Worm (Caenorhabditis elegans) whole organism, L2 larva: Measurements from ENCODE around the gene cut-6.

Experiments
- C34F6.9 ChIP-seq: fragments of 150-350 bp; optimal IDR thresholded peaks from 2 replicates; lab custom pipeline; 2014; ENCODE audit warnings: missing biosample characterization, missing genetic modification characterization
- F13H6.1 ChIP-seq: sonication (generic microtip); optimal IDR thresholded peaks from 2 replicates; lab custom pipeline; 2016; ENCODE audit warnings: missing genetic modification characterization, missing compliant biosample characterization
- R02D3.7 ChIP-seq: fragments of 150-350 bp; optimal IDR thresholded peaks from 2 replicates; lab custom pipeline; 2014; ENCODE audit warnings: missing biosample characterization, missing genetic modification characterization
- Y55F3AM.14 ChIP-seq: fragments of 200-800 bp; sonication (Bioruptor generic); optimal IDR thresholded peaks from 2 replicates; lab custom pipeline; 2018; ENCODE audit warnings: mild to moderate bottlenecking, missing genetic modification characterization, missing compliant biosample characterization
- ZK546.5 ChIP-seq: sonication (generic microtip); optimal IDR thresholded peaks from 2 replicates; lab custom pipeline; 2017; ENCODE audit warnings: missing biosample characterization, missing genetic modification characterization
- alr-1 ChIP-seq: fragments of 150-350 bp; optimal IDR thresholded peaks from 2 replicates; lab custom pipeline; 2014; ENCODE audit warnings: missing biosample characterization, missing genetic modification characterization
- aly-2 ChIP-seq: fragments of 150-350 bp; optimal IDR thresholded peaks from 2 replicates; lab custom pipeline; 2014; ENCODE audit warnings: missing biosample characterization, missing genetic modification characterization
- ama-1 ChIP-seq: fragments of 150-350 bp; optimal IDR thresholded peaks from 2 replicates; lab custom pipeline; 2018; ENCODE audit warnings: inconsistent platforms
- blmp-1 ChIP-seq: sonication (generic microtip); optimal IDR thresholded peaks from 2 replicates; lab custom pipeline; 2017; ENCODE audit warnings: missing genetic modification characterization, mild to moderate bottlenecking, missing compliant biosample characterization, antibody characterized with exemption, moderate library complexity; ENCODE audit not compliant: insufficient read depth
- ceh-16 ChIP-seq: fragments of 150-350 bp; optimal IDR thresholded peaks from 2 replicates; lab custom pipeline; 2014; ENCODE audit warnings: missing biosample characterization, missing genetic modification characterization
- ceh-82 ChIP-seq: fragments of 150-350 bp; optimal IDR thresholded peaks from 2 replicates; lab custom pipeline; 2014; ENCODE audit warnings: missing biosample characterization, missing genetic modification characterization
- crh-2 ChIP-seq: sonication (generic microtip); optimal IDR thresholded peaks from 2 replicates; lab custom pipeline; 2017; ENCODE audit warnings: missing biosample characterization, missing genetic modification characterization
- dmd-4 ChIP-seq: sonication (generic microtip); optimal IDR thresholded peaks from 2 replicates; lab custom pipeline; 2017; ENCODE audit warnings: missing biosample characterization, missing genetic modification characterization
- egl-27 ChIP-seq: sonication (generic microtip); optimal IDR thresholded peaks from 3 replicates; lab custom pipeline; 2017; ENCODE audit warnings: missing biosample characterization, missing genetic modification reagents, missing genetic modification characterization
- elt-1 ChIP-seq: fragments of 150-350 bp; optimal IDR thresholded peaks from 2 replicates; lab custom pipeline; 2014; ENCODE audit warnings: missing biosample characterization, missing genetic modification characterization
- elt-3 ChIP-seq: sonication (generic microtip); optimal IDR thresholded peaks from 2 replicates; lab custom pipeline; 2017; ENCODE audit warnings: missing biosample characterization, missing genetic modification characterization
- fos-1 ChIP-seq: fragments of 150-350 bp; optimal IDR thresholded peaks from 2 replicates; lab custom pipeline; 2014; ENCODE audit warnings: missing biosample characterization, missing genetic modification characterization
- gmeb-1 ChIP-seq: fragments of 150-350 bp; optimal IDR thresholded peaks from 2 replicates; lab custom pipeline; 2014; ENCODE audit warnings: missing biosample characterization, missing genetic modification characterization
- lin-11 ChIP-seq: fragments of 150-350 bp; sonication (generic microtip); optimal IDR thresholded peaks from 2 replicates; lab custom pipeline; 2014; ENCODE audit warnings: missing biosample characterization, missing genetic modification characterization, inconsistent platforms, mixed read lengths
- lin-13 ChIP-seq: fragments of 150-350 bp; optimal IDR thresholded peaks from 2 replicates; lab custom pipeline; 2014; ENCODE audit warnings: missing biosample characterization, missing genetic modification reagents, missing genetic modification characterization
- lin-39 ChIP-seq: fragments of 150-350 bp; optimal IDR thresholded peaks from 2 replicates; lab custom pipeline; 2014; ENCODE audit warnings: missing biosample characterization, missing genetic modification reagents, missing genetic modification characterization
- lsy-2 ChIP-seq, 2 experiments: fragments of 150-350 bp in 1 of 2; sonication (generic microtip) in 1 of 2; optimal IDR thresholded peaks; 2 replicates each; lab custom pipeline; 2014 to 2017; ENCODE audit warnings: missing biosample characterization in 2 of 2, missing genetic modification characterization in 2 of 2
- mab-5 ChIP-seq: fragments of 150-350 bp; optimal IDR thresholded peaks from 2 replicates; lab custom pipeline; 2014; ENCODE audit warnings: missing biosample characterization, missing genetic modification characterization
- mbf-1 ChIP-seq: sonication (generic microtip); optimal IDR thresholded peaks from 2 replicates; lab custom pipeline; 2017; ENCODE audit warnings: missing biosample characterization, missing genetic modification characterization
- mdl-1 ChIP-seq, 2 experiments: fragments of 150-350 bp in 1 of 2; sonication (generic microtip) in 1 of 2; optimal IDR thresholded peaks; 2 replicates each; lab custom pipeline; 2017; ENCODE audit warnings: missing biosample characterization in 2 of 2, missing genetic modification characterization in 2 of 2
- nhr-10 ChIP-seq: sonication (generic microtip); optimal IDR thresholded peaks from 2 replicates; lab custom pipeline; 2017; ENCODE audit warnings: missing biosample characterization, missing genetic modification characterization
- nhr-11 ChIP-seq: fragments of 150-350 bp; optimal IDR thresholded peaks from 2 replicates; lab custom pipeline; 2014; ENCODE audit warnings: missing biosample characterization, missing genetic modification characterization
- nhr-12 ChIP-seq: fragments of 150-350 bp; optimal IDR thresholded peaks from 2 replicates; lab custom pipeline; 2014; ENCODE audit warnings: missing biosample characterization, missing genetic modification characterization
- nhr-129 ChIP-seq: fragments of 150-350 bp; optimal IDR thresholded peaks from 2 replicates; lab custom pipeline; 2014; ENCODE audit warnings: missing biosample characterization, missing genetic modification characterization
- nhr-21 ChIP-seq: fragments of 150-350 bp; optimal IDR thresholded peaks from 2 replicates; lab custom pipeline; 2014; ENCODE audit warnings: missing biosample characterization, missing genetic modification characterization
- nhr-23 ChIP-seq: fragments of 150-350 bp; optimal IDR thresholded peaks from 2 replicates; lab custom pipeline; 2014; ENCODE audit warnings: missing biosample characterization, missing genetic modification reagents, missing genetic modification characterization
- nhr-237 ChIP-seq: fragments of 150-350 bp; optimal IDR thresholded peaks from 2 replicates; lab custom pipeline; 2014; ENCODE audit warnings: missing biosample characterization, missing genetic modification characterization
- nhr-25 ChIP-seq: fragments of 150-350 bp; sonication (generic microtip); optimal IDR thresholded peaks from 3 replicates; lab custom pipeline; 2014; ENCODE audit warnings: missing biosample characterization, missing genetic modification characterization
- nhr-6 ChIP-seq: fragments of 150-350 bp; optimal IDR thresholded peaks from 2 replicates; lab custom pipeline; 2014; ENCODE audit warnings: missing biosample characterization, missing genetic modification characterization
- nhr-77 ChIP-seq: fragments of 150-350 bp; optimal IDR thresholded peaks from 2 replicates; lab custom pipeline; 2014; ENCODE audit warnings: missing biosample characterization, missing genetic modification characterization
- peb-1 ChIP-seq: fragments of 150-350 bp; optimal IDR thresholded peaks from 2 replicates; lab custom pipeline; 2014; ENCODE audit warnings: missing biosample characterization, missing genetic modification characterization
- sem-4 ChIP-seq: fragments of 150-350 bp; optimal IDR thresholded peaks from 2 replicates; lab custom pipeline; 2014; ENCODE audit warnings: missing biosample characterization, missing genetic modification reagents, missing genetic modification characterization
- skn-1 ChIP-seq: sonication (generic microtip); optimal IDR thresholded peaks from 2 replicates; lab custom pipeline; 2017; ENCODE audit warnings: missing biosample characterization, missing genetic modification characterization
- sma-3 ChIP-seq: sonication (generic microtip); optimal IDR thresholded peaks from 2 replicates; lab custom pipeline; 2016; ENCODE audit warnings: missing genetic modification reagents, missing genetic modification characterization, missing compliant biosample characterization
- sma-9 ChIP-seq, 2 experiments: fragments of 150-350 bp in 1 of 2; sonication (generic microtip) in 1 of 2; optimal IDR thresholded peaks; 2 replicates each; lab custom pipeline; 2014 to 2016; ENCODE audit warnings: missing genetic modification characterization in 2 of 2, mild to moderate bottlenecking in 1 of 2, missing biosample characterization in 1 of 2, missing compliant biosample characterization in 1 of 2, missing genetic modification reagents in 1 of 2, moderate library complexity in 1 of 2
- snpc-4 ChIP-seq: fragments of 150-350 bp; optimal IDR thresholded peaks from 2 replicates; lab custom pipeline; 2014; ENCODE audit warnings: missing biosample characterization, missing genetic modification characterization
- unc-39 ChIP-seq: fragments of 150-350 bp; optimal IDR thresholded peaks from 2 replicates; lab custom pipeline; 2014; ENCODE audit warnings: missing biosample characterization, missing genetic modification characterization
- unc-55 ChIP-seq: fragments of 150-350 bp; sonication (generic microtip); optimal IDR thresholded peaks from 3 replicates; lab custom pipeline; 2014; ENCODE audit warnings: missing biosample characterization, missing genetic modification reagents, missing genetic modification characterization
- unc-62 ChIP-seq: fragments of 150-350 bp; optimal IDR thresholded peaks from 2 replicates; lab custom pipeline; 2014; ENCODE audit warnings: missing biosample characterization, missing genetic modification reagents, missing genetic modification characterization
- zag-1 ChIP-seq: fragments of 150-350 bp; optimal IDR thresholded peaks from 2 replicates; lab custom pipeline; 2014; ENCODE audit warnings: missing biosample characterization, missing genetic modification characterization
- ztf-1 ChIP-seq: fragments of 200-800 bp; sonication (Bioruptor generic); conservative IDR thresholded peaks from 2 replicates; pipeline ENCODE4 v1.3.6; 2022; ENCODE audit warnings: missing genetic modification characterization, missing compliant biosample characterization
- ztf-11 ChIP-seq: sonication (generic microtip); optimal IDR thresholded peaks from 2 replicates; lab custom pipeline; 2017; ENCODE audit warnings: missing biosample characterization, missing genetic modification characterization
- ztf-4 ChIP-seq: fragments of 150-350 bp; optimal IDR thresholded peaks from 2 replicates; lab custom pipeline; 2014; ENCODE audit warnings: missing biosample characterization, missing genetic modification characterization

Gene cut-6

DNA sequence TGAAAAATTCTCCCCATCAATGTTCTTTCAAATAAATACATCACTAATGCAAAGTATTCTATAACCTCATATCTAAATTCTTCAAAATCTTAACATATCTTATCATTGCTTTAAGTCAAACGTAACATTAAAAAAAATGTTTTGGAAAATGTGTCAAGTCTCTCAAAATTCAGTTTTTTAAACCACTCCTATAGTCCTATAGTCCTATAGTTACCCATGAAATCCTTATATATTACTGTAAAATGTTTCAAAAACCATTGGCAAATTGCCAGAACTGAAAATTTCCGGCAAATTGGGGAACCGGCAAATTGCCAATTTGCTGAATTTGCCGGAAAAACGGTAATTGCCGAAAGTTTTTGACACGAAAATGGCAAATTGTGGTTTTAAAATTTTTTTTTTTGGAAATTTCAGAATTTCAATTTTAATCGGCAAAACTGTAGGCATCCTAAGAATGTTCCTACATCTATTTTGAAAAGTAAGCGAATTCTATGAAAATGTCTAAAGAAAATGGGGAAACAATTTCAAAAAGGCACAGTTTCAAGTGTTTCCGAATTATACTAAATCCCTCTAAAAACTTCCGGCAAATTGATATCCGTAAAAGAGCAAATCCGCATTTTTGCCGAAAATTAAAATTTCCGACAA lies 6.8 kb upstream of the cut-6 start:
- no peak for TF ChIP-seq sma-3 (GFP tag; lab: Kevin White, UChicago)
- no peak for TF ChIP-seq peb-1
- no peak for TF ChIP-seq nhr-6 (tag; lab: Kevin White, UChicago)
- TF ChIP-seq lin-13 (GFP tag; lab: Kevin White, UChicago), result no peak
- TF ChIP-seq nhr-129 (tag; lab: Kevin White, UChicago), result no peak
- no peak for TF ChIP-seq mdl-1 (tag; optimal IDR thresholded peaks at IDR 0.05; lab: Kevin White, UChicago)
- no peak for TF ChIP-seq ztf-11 (tag; lab: Kevin White, UChicago)
- TF ChIP-seq gmeb-1 (tag; lab: Kevin White, UChicago), result peak; percentile 13
- TF ChIP-seq nhr-25 (tag; lab: Kevin White, UChicago), result peak; percentile 97
- TF ChIP-seq, all 48 proteins: peak for 2

- TF ChIP-seq sma-3 (GFP tag; lab: Kevin White, UChicago) (no peak), nhr-77 (tag; lab: Kevin White, UChicago) (no peak), ztf-11 (tag; lab: Kevin White, UChicago) (no peak), lin-11 (tag; lab: Kevin White, UChicago) (no peak), lsy-2 (tag; optimal IDR thresholded peaks at IDR 0.05; lab: Kevin White, UChicago) (peak in 1 of 2 experiments; percentile 50), mdl-1 (tag; optimal IDR thresholded peaks at IDR 0.05; lab: Kevin White, UChicago) (no peak), ceh-16 (tag; lab: Kevin White, UChicago) (no peak), unc-55 (GFP tag; lab: Kevin White, UChicago) (peak; percentile 70), nhr-10 (tag; lab: Kevin White, UChicago) (no peak), zag-1 (no peak), F13H6.1 (tag; lab: Kevin White, UChicago) (peak; percentile 48), blmp-1 (tag; lab: Kevin White, UChicago) (peak; percentile 35), dmd-4 (no peak), egl-27 (tag; lab: Kevin White, UChicago) (no peak), ztf-4 (tag; lab: Kevin White, UChicago) (no peak), skn-1 (tag; lab: Kevin White, UChicago) (no peak), nhr-11 (no peak), elt-1 (no peak), sem-4 (tag; lab: Kevin White, UChicago) (peak; percentile 34), nhr-25 (tag; lab: Kevin White, UChicago) (peak; percentile 97), ama-1 (lab: Kevin White, UChicago) (no peak), mbf-1 (tag; lab: Kevin White, UChicago) (no peak), unc-62 (no peak), nhr-12 (tag; lab: Kevin White, UChicago) (no peak), nhr-6 (tag; lab: Kevin White, UChicago) (peak; percentile 46), Y55F3AM.14 (GFP tag; lab: Kevin White, UChicago) (no peak), crh-2 (peak; percentile 1), fos-1 (tag; lab: Kevin White, UChicago) (no peak), R02D3.7 (tag; lab: Kevin White, UChicago) (no peak), elt-3 (no peak), ceh-82 (tag; lab: Kevin White, UChicago) (peak; percentile 54), peb-1 (no peak), snpc-4 (tag; lab: Kevin White, UChicago) (no peak), nhr-21 (tag; lab: Kevin White, UChicago) (no peak), aly-2 (no peak), unc-39 (tag; lab: Kevin White, UChicago) (no peak), C34F6.9 (tag; lab: Kevin White, UChicago) (peak; percentile 76), nhr-129 (tag; lab: Kevin White, UChicago) (peak; percentile 23), lin-13 (GFP tag; lab: Kevin White, UChicago) (peak; percentile 26), mab-5 (tag; lab: Kevin White, UChicago) (peak; percentile 64), alr-1 (tag; lab: Kevin White, UChicago) (no peak), nhr-23 (tag; lab: Kevin White, UChicago) (no peak), gmeb-1 (tag; lab: Kevin White, UChicago) (peak; percentile 91), nhr-237 (no peak), ZK546.5 (tag; lab: Kevin White, UChicago) (no peak), lin-39 (tag; lab: Kevin White, UChicago) (no peak), ztf-1 (GFP tag; lab: Robert Waterston, UW) (no peak), sma-9 (GFP tag; optimal IDR thresholded peaks at IDR 0.05; lab: Kevin White, UChicago) (peak; percentile 53), sma-9 (tag; optimal IDR thresholded peaks at IDR 0.05; lab: Kevin White, UChicago) (no peak)
Measured at ce11 chrIII:10905112-10905511, 6.1 kb upstream of the cut-6 start.
